Fruit fly (Drosophila melanogaster) whole organism, embryonic: Measurements from ENCODE around the gene CG17127.

Experiments
- B-H1 ChIP-seq: fragments of 200-800 bp; sonication (Bioruptor generic); IDR thresholded peaks from 3 replicates; pipeline ENCODE4 v1.3.6; 2022; ENCODE audit warnings: missing biosample characterization, missing genetic modification characterization
- Bdp1 ChIP-seq: fragments of 200-800 bp; sonication (Bioruptor generic); optimal IDR thresholded peaks from 3 replicates; lab custom pipeline; 2016; ENCODE audit warnings: missing biosample characterization, missing genetic modification characterization
- CG11504 ChIP-seq: fragments of 200-800 bp; sonication (Bioruptor generic); optimal IDR thresholded peaks from 3 replicates; lab custom pipeline; 2019; ENCODE audit warnings: missing biosample characterization, mild to moderate bottlenecking, missing genetic modification characterization, moderate library complexity
- CG12155 ChIP-seq: fragments of 200-800 bp; sonication (Bioruptor generic); optimal IDR thresholded peaks from 3 replicates; lab custom pipeline; 2016; ENCODE audit warnings: missing biosample characterization, missing genetic modification characterization
- CG12744 ChIP-seq: fragments of 200-800 bp; sonication (Bioruptor generic); optimal IDR thresholded peaks from 2 replicates; lab custom pipeline; 2016; ENCODE audit warnings: missing biosample characterization, missing genetic modification characterization
- CG15479 ChIP-seq: fragments of 200-800 bp; sonication (Bioruptor generic); optimal IDR thresholded peaks from 3 replicates; lab custom pipeline; 2019; ENCODE audit warnings: missing biosample characterization, mild to moderate bottlenecking, missing genetic modification characterization, moderate library complexity
- CG1647 ChIP-seq: fragments of 200-800 bp; sonication (Bioruptor generic); optimal IDR thresholded peaks from 3 replicates; lab custom pipeline; 2016; ENCODE audit warnings: missing biosample characterization, missing genetic modification characterization
- CG17385 ChIP-seq: fragments of 200-800 bp; sonication (Bioruptor generic); optimal IDR thresholded peaks from 3 replicates; lab custom pipeline; 2018; ENCODE audit warnings: missing biosample characterization, mild to moderate bottlenecking, missing genetic modification characterization
- CG17612 ChIP-seq: fragments of 200-800 bp; sonication (Bioruptor generic); IDR thresholded peaks from 2 replicates; pipeline ENCODE4 v1.3.6; 2022; ENCODE audit warnings: missing biosample characterization, missing genetic modification characterization
- CG18476 ChIP-seq: fragments of 200-800 bp; sonication (Bioruptor generic); optimal IDR thresholded peaks from 2 replicates; lab custom pipeline; 2016; ENCODE audit warnings: missing biosample characterization, mild to moderate bottlenecking, missing genetic modification characterization
- CG2129 ChIP-seq: fragments of 200-800 bp; sonication (Bioruptor generic); IDR thresholded peaks from 2 replicates; pipeline ENCODE4 v1.3.6; 2022; ENCODE audit warnings: missing biosample characterization, missing genetic modification characterization; ENCODE audit not compliant: partially characterized antibody
- CG30403 ChIP-seq: fragments of 200-800 bp; sonication (Bioruptor generic); optimal IDR thresholded peaks from 3 replicates; lab custom pipeline; 2016; ENCODE audit warnings: missing biosample characterization, missing genetic modification characterization
- CG30431 ChIP-seq: fragments of 200-800 bp; sonication (Bioruptor generic); optimal IDR thresholded peaks from 2 replicates; lab custom pipeline; 2017; ENCODE audit warnings: missing biosample characterization, missing genetic modification characterization
- CG31224 ChIP-seq: fragments of 200-800 bp; sonication (Bioruptor generic); IDR thresholded peaks from 2 replicates; pipeline ENCODE4 v1.3.6; 2022; ENCODE audit warnings: missing biosample characterization, missing genetic modification characterization
- CG34224 ChIP-seq: fragments of 200-800 bp; sonication (Bioruptor generic); IDR thresholded peaks from 3 replicates; pipeline ENCODE4 v1.3.6; 2022; ENCODE audit warnings: missing biosample characterization, missing genetic modification characterization; ENCODE audit not compliant: partially characterized antibody
- CG34376 ChIP-seq: fragments of 200-800 bp; sonication (Bioruptor generic); optimal IDR thresholded peaks from 2 replicates; lab custom pipeline; 2018; ENCODE audit warnings: missing biosample characterization, mild to moderate bottlenecking, missing genetic modification characterization
- CG43689 ChIP-seq: fragments of 200-800 bp; sonication (Bioruptor generic); IDR thresholded peaks from 2 replicates; pipeline ENCODE4 v1.3.6; 2022; ENCODE audit warnings: missing biosample characterization, missing genetic modification characterization
- CG4404 ChIP-seq: fragments of 200-800 bp; sonication (Bioruptor generic); IDR thresholded peaks from 2 replicates; pipeline ENCODE4 v1.3.6; 2022; ENCODE audit warnings: missing biosample characterization, missing genetic modification characterization
- CG6813 ChIP-seq: fragments of 200-800 bp; sonication (Bioruptor generic); optimal IDR thresholded peaks from 2 replicates; lab custom pipeline; 2017; ENCODE audit warnings: missing biosample characterization, missing genetic modification characterization, mild to moderate bottlenecking, moderate library complexity, missing genetic modification reagents
- CG7556 ChIP-seq: fragments of 200-800 bp; sonication (Bioruptor generic); optimal IDR thresholded peaks from 2 replicates; lab custom pipeline; 2017; ENCODE audit warnings: missing biosample characterization, mild to moderate bottlenecking, missing genetic modification characterization
- CG7928 ChIP-seq: fragments of 200-800 bp; sonication (Bioruptor generic); optimal IDR thresholded peaks from 2 replicates; lab custom pipeline; 2017; ENCODE audit warnings: missing biosample characterization, mild to moderate bottlenecking, missing genetic modification characterization
- CG8290 ChIP-seq, 3 experiments: fragments of 200-800 bp; sonication (Bioruptor generic); optimal IDR thresholded peaks; 2 replicates each; lab custom pipeline; 2016 to 2019; ENCODE audit warnings: missing biosample characterization in 3 of 3, missing genetic modification characterization in 3 of 3, mild to moderate bottlenecking in 2 of 3, moderate library complexity in 1 of 3
- CG8388 ChIP-seq: fragments of 200-800 bp; sonication (Bioruptor generic); optimal IDR thresholded peaks from 2 replicates; lab custom pipeline; 2019; ENCODE audit warnings: missing biosample characterization, mild to moderate bottlenecking, missing genetic modification characterization, moderate library complexity
- CG8478 ChIP-seq: fragments of >200 bp; optimal IDR thresholded peaks from 2 replicates; lab custom pipeline; 2018
- CG9727 ChIP-seq: fragments of 200-800 bp; sonication (Bioruptor generic); optimal IDR thresholded peaks from 3 replicates; lab custom pipeline; 2017; ENCODE audit warnings: missing biosample characterization, mild to moderate bottlenecking, missing genetic modification characterization
- CG9817 ChIP-seq: fragments of 200-800 bp; sonication (Bioruptor generic); optimal IDR thresholded peaks from 2 replicates; lab custom pipeline; 2018; ENCODE audit warnings: missing biosample characterization, mild to moderate bottlenecking, missing genetic modification characterization, moderate library complexity
- Camta ChIP-seq: fragments of 200-800 bp; sonication (Bioruptor generic); optimal IDR thresholded peaks from 2 replicates; lab custom pipeline; 2016; ENCODE audit warnings: missing biosample characterization, missing genetic modification characterization
- Dip2 ChIP-seq: fragments of 200-800 bp; sonication (Bioruptor generic); IDR thresholded peaks from 2 replicates; pipeline ENCODE4 v1.3.6; 2022; ENCODE audit warnings: missing biosample characterization, missing genetic modification characterization
- HLH54F ChIP-seq: fragments of 200-800 bp; sonication (Bioruptor generic); optimal IDR thresholded peaks from 3 replicates; lab custom pipeline; 2016; ENCODE audit warnings: missing biosample characterization, missing genetic modification characterization
- MESR4 ChIP-seq: fragments of 200-800 bp; sonication (Bioruptor generic); optimal IDR thresholded peaks from 2 replicates; lab custom pipeline; 2018; ENCODE audit warnings: missing biosample characterization, mild to moderate bottlenecking, missing genetic modification characterization, moderate library complexity
- Nf-YB ChIP-seq: fragments of 200-800 bp; sonication (Bioruptor generic); optimal IDR thresholded peaks from 3 replicates; lab custom pipeline; 2019; ENCODE audit warnings: missing biosample characterization, mild to moderate bottlenecking, missing genetic modification characterization, moderate library complexity
- Optix ChIP-seq: fragments of 200-800 bp; sonication (Bioruptor generic); IDR thresholded peaks from 3 replicates; pipeline ENCODE4 v1.3.6; 2022; ENCODE audit warnings: missing biosample characterization, missing genetic modification characterization
- Ravus ChIP-seq: fragments of 200-800 bp; sonication (Bioruptor generic); IDR thresholded peaks from 2 replicates; pipeline ENCODE4 v1.3.6; 2022; ENCODE audit warnings: missing biosample characterization, missing genetic modification characterization
- Sox102F ChIP-seq: fragments of 200-800 bp; sonication (Bioruptor generic); optimal IDR thresholded peaks from 2 replicates; lab custom pipeline; 2018; ENCODE audit warnings: missing biosample characterization, mild to moderate bottlenecking, missing genetic modification characterization, moderate library complexity
- al ChIP-seq: fragments of 200-800 bp; sonication (Bioruptor generic); IDR thresholded peaks from 2 replicates; pipeline ENCODE4 v1.3.6; 2022; ENCODE audit warnings: missing biosample characterization, missing genetic modification characterization
- aop ChIP-seq: fragments of 200-800 bp; sonication (Bioruptor generic); IDR thresholded peaks from 2 replicates; pipeline ENCODE4 v1.3.6; 2022; ENCODE audit warnings: missing biosample characterization, missing genetic modification characterization
- ap ChIP-seq: fragments of 200-800 bp; sonication (Bioruptor generic); IDR thresholded peaks from 2 replicates; pipeline ENCODE4 v1.3.6; 2022; ENCODE audit warnings: missing biosample characterization, missing genetic modification characterization
- ash1 ChIP-seq: fragments of 200-800 bp; sonication (Bioruptor generic); optimal IDR thresholded peaks from 2 replicates; lab custom pipeline; 2018; ENCODE audit warnings: missing biosample characterization, mild to moderate bottlenecking, missing genetic modification characterization
- bowl ChIP-seq: fragments of 200-800 bp; sonication (Bioruptor generic); IDR thresholded peaks from 2 replicates; pipeline ENCODE4 v1.3.6; 2022; ENCODE audit warnings: missing biosample characterization, missing genetic modification characterization
- br ChIP-seq: fragments of >200 bp; optimal IDR thresholded peaks from 2 replicates; lab custom pipeline; 2017
- chn ChIP-seq: fragments of 200-800 bp; sonication (Bioruptor generic); optimal IDR thresholded peaks from 2 replicates; lab custom pipeline; 2016; ENCODE audit warnings: missing biosample characterization, missing genetic modification characterization
- en ChIP-seq: fragments of 200-800 bp; sonication (Bioruptor generic); optimal IDR thresholded peaks from 2 replicates; lab custom pipeline; 2016; ENCODE audit warnings: missing biosample characterization, missing genetic modification characterization
- fd3F ChIP-seq: fragments of 200-800 bp; sonication (Bioruptor generic); optimal IDR thresholded peaks from 2 replicates; lab custom pipeline; 2018; ENCODE audit warnings: missing biosample characterization, mild to moderate bottlenecking, missing genetic modification characterization, moderate library complexity
- grn ChIP-seq: fragments of 200-800 bp; sonication (Bioruptor generic); optimal IDR thresholded peaks from 3 replicates; lab custom pipeline; 2017; ENCODE audit warnings: missing biosample characterization, missing genetic modification characterization
- gro ChIP-seq: fragments of 200-800 bp; sonication (Bioruptor generic); optimal IDR thresholded peaks from 2 replicates; lab custom pipeline; 2016; ENCODE audit warnings: missing biosample characterization, missing genetic modification characterization
- lmd ChIP-seq: fragments of 200-800 bp; sonication (Bioruptor generic); IDR thresholded peaks from 2 replicates; pipeline ENCODE4 v1.3.6; 2022; ENCODE audit warnings: missing biosample characterization, missing genetic modification characterization
- odd ChIP-seq: fragments of 200-800 bp; sonication (Bioruptor generic); optimal IDR thresholded peaks from 2 replicates; lab custom pipeline; 2017; ENCODE audit warnings: missing biosample characterization, mild to moderate bottlenecking, missing genetic modification characterization
- sim ChIP-seq: fragments of 200-800 bp; sonication (Bioruptor generic); IDR thresholded peaks from 2 replicates; pipeline ENCODE4 v1.3.6; 2022; ENCODE audit warnings: missing biosample characterization, missing genetic modification characterization
- stc ChIP-seq: fragments of 200-800 bp; sonication (Bioruptor generic); IDR thresholded peaks from 2 replicates; pipeline ENCODE4 v1.3.6; 2022; ENCODE audit warnings: missing biosample characterization, missing genetic modification characterization
- ttk ChIP-seq: fragments of 200-800 bp; sonication (Bioruptor generic); IDR thresholded peaks from 2 replicates; pipeline ENCODE4 v2.1.2; 2022; ENCODE audit warnings: missing biosample characterization, missing genetic modification characterization

The CG17127 gene

DNA sequence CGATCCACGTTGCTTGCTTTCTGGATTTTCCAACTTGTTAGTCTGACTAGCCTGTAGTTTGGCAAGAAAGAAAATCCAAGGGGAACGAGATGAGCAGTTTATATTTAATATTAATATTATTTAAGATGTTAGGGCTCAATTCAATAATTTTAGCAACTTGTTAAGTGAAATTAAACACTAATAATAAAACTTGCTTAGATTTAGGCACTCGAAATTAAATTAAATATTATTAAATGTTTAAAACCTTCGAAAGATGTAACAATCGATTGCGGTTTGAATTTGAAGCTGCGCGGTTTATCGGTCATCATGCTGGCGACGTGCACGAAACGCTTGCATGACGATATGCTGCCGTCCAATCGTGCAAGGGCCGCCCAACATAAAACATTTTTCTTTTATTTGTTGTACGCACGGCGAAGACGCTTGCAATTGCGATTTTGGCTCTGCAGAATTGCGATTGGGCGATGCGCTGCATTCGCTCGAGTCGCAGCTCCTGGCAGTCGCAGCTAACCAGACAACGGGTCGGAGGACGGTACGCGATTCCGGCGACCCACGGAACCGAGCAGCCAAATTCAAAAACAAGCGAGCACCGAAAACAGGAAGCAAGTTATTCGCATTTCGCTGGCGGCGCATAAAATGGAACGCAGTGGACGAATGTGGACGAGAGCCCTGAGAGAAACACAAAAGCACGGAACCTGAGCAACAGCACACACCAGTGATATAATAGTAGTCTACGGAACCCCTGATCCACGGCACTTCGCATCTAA lies 33.5 kb upstream of the CG17127 start, which contains the start of the genes Vha16-5 and CG12299 (continued):
- TF ChIP-seq CG15479 (GFP tag; lab: Kevin White, UChicago): no peak
- peak; percentile 88 for TF ChIP-seq ttk
- TF ChIP-seq fd3F (GFP tag; lab: Kevin White, UChicago): peak; percentile 32
- no peak for TF ChIP-seq br (lab: Kevin White, UChicago)
- no peak for TF ChIP-seq CG8290 (GFP tag; optimal IDR thresholded peaks at IDR 0.05; lab: Kevin White, UChicago)
- TF ChIP-seq CG8290 (tag; optimal IDR thresholded peaks at IDR 0.05; lab: Kevin White, UChicago): no peak
- peak; percentile 92 for TF ChIP-seq lmd (GFP tag; lab: Robert Waterston, UW)
- peak; percentile 88 for TF ChIP-seq CG4404
- no peak for TF ChIP-seq Nf-YB (GFP tag; lab: Kevin White, UChicago)
- peak; percentile 77 for TF ChIP-seq ap
- peak; percentile 72 for TF ChIP-seq al (GFP tag; lab: Robert Waterston, UW)
- TF ChIP-seq B-H1 (GFP tag; lab: Robert Waterston, UW): peak; percentile 75
- TF ChIP-seq CG30403 (GFP tag; lab: Kevin White, UChicago): peak; percentile 93
- no peak; the same call in 1 of the 2 replicates for TF ChIP-seq sim (GFP tag; lab: Robert Waterston, UW)
- peak; percentile 44 for TF ChIP-seq CG34376 (GFP tag; lab: Kevin White, UChicago)
- TF ChIP-seq CG17612 (GFP tag; lab: Robert Waterston, UW): peak; percentile 68; the same call in 1 of the 2 replicates
- peak; percentile 91 for TF ChIP-seq Sox102F (GFP tag; lab: Kevin White, UChicago)
- peak; percentile 81 for TF ChIP-seq Bdp1 (GFP tag; lab: Kevin White, UChicago)
- peak; percentile 82 for TF ChIP-seq CG9727 (GFP tag; lab: Kevin White, UChicago)
- TF ChIP-seq stc (GFP tag; lab: Robert Waterston, UW): peak; percentile 68; the same call in 1 of the 2 replicates
- TF ChIP-seq Dip2 (GFP tag; lab: Robert Waterston, UW): no peak
- peak; percentile 65 for TF ChIP-seq en (GFP tag; lab: Kevin White, UChicago)
- TF ChIP-seq CG8388 (GFP tag; lab: Kevin White, UChicago): peak; percentile 39
- TF ChIP-seq CG30431 (GFP tag; lab: Kevin White, UChicago): peak; percentile 54
- peak; percentile 76 for TF ChIP-seq gro
- peak; percentile 82 for TF ChIP-seq bowl (GFP tag; lab: Robert Waterston, UW)
- TF ChIP-seq CG9817 (tag; lab: Kevin White, UChicago): peak; percentile 72
- no peak for TF ChIP-seq grn
- peak; percentile 79 for TF ChIP-seq CG43689 (GFP tag; lab: Robert Waterston, UW)
- peak; percentile 92 for TF ChIP-seq Optix (GFP tag; lab: Robert Waterston, UW)
- peak; percentile 80 for TF ChIP-seq CG34224
- no peak for TF ChIP-seq CG8478 (lab: Kevin White, UChicago)
- peak; percentile 51 for TF ChIP-seq CG7556 (GFP tag; lab: Kevin White, UChicago)
- TF ChIP-seq CG12744 (GFP tag; lab: Kevin White, UChicago): peak; percentile 69
- TF ChIP-seq CG31224 (GFP tag; lab: Robert Waterston, UW): peak; percentile 64
- TF ChIP-seq HLH54F: peak; percentile 93
- no peak for TF ChIP-seq ash1 (GFP tag; lab: Kevin White, UChicago)
- no peak for TF ChIP-seq odd
- TF ChIP-seq aop (GFP tag; lab: Robert Waterston, UW): peak; percentile 87
- TF ChIP-seq CG1647 (GFP tag; lab: Kevin White, UChicago): peak; percentile 92
- peak; percentile 35 for TF ChIP-seq Ravus (GFP tag; lab: Robert Waterston, UW)
- peak; percentile 2 for TF ChIP-seq CG6813 (GFP tag; lab: Kevin White, UChicago)
- TF ChIP-seq Camta: no peak
- TF ChIP-seq CG7928 (GFP tag; lab: Kevin White, UChicago): peak; percentile 30
- TF ChIP-seq chn (GFP tag; lab: Kevin White, UChicago): peak; percentile 93
- TF ChIP-seq MESR4 (GFP tag; lab: Kevin White, UChicago): peak; percentile 84
- TF ChIP-seq CG2129 (GFP tag; lab: Robert Waterston, UW): peak; percentile 30; the same call in 1 of the 2 replicates
- peak; percentile 38 for TF ChIP-seq CG17385 (GFP tag; lab: Kevin White, UChicago)
- no peak for TF ChIP-seq CG11504
- peak; percentile 81 for TF ChIP-seq CG12155 (GFP tag; lab: Kevin White, UChicago)
- peak; percentile 74 for TF ChIP-seq CG18476
